Fruit fly (Drosophila melanogaster) whole organism, prepupa: ENCODE data around the gene CG8173.

Experiments used
- Blimp-1 ChIP-seq: fragments of 200-800 bp; sonication (Bioruptor generic); optimal IDR thresholded peaks from 3 replicates; lab custom pipeline; 2017; ENCODE audit warnings: missing biosample characterization, missing genetic modification characterization, mild to moderate bottlenecking, moderate library complexity, missing genetic modification reagents
- CG10631 ChIP-seq: fragments of 200-800 bp; sonication (Bioruptor generic); optimal IDR thresholded peaks from 2 replicates; lab custom pipeline; 2016; ENCODE audit warnings: missing biosample characterization, missing genetic modification characterization
- CG10669 ChIP-seq: fragments of 200-800 bp; sonication (Bioruptor generic); optimal IDR thresholded peaks from 3 replicates; lab custom pipeline; 2018; ENCODE audit warnings: missing biosample characterization, mild to moderate bottlenecking, missing genetic modification characterization, moderate library complexity
- CG11294 ChIP-seq: fragments of 200-800 bp; sonication (Bioruptor generic); IDR thresholded peaks from 2 replicates; pipeline ENCODE4 v1.3.6; 2022; ENCODE audit warnings: missing biosample characterization, missing genetic modification characterization
- CG11762 ChIP-seq: fragments of 200-800 bp; sonication (Bioruptor generic); optimal IDR thresholded peaks from 3 replicates; lab custom pipeline; 2016; ENCODE audit warnings: missing biosample characterization, missing genetic modification characterization; ENCODE audit not compliant: insufficient read depth
- CG11902 ChIP-seq: fragments of 200-800 bp; sonication (Bioruptor generic); optimal IDR thresholded peaks from 3 replicates; lab custom pipeline; 2016; ENCODE audit warnings: missing biosample characterization, missing genetic modification characterization
- CG15336 ChIP-seq: fragments of 200-800 bp; sonication (Bioruptor generic); IDR thresholded peaks from 2 replicates; pipeline ENCODE4 v1.3.6; 2022; ENCODE audit warnings: missing biosample characterization, missing genetic modification characterization
- CG1621 ChIP-seq: fragments of 200-800 bp; sonication (Bioruptor generic); optimal IDR thresholded peaks from 3 replicates; lab custom pipeline; 2018; ENCODE audit warnings: missing biosample characterization, mild to moderate bottlenecking, missing genetic modification characterization
- CG32006 ChIP-seq: fragments of 200-800 bp; sonication (Bioruptor generic); optimal IDR thresholded peaks from 3 replicates; lab custom pipeline; 2017; ENCODE audit warnings: missing biosample characterization, mild to moderate bottlenecking, missing genetic modification characterization
- CG3919 ChIP-seq: fragments of 200-800 bp; sonication (Bioruptor generic); optimal IDR thresholded peaks from 3 replicates; lab custom pipeline; 2016; ENCODE audit warnings: missing biosample characterization, missing genetic modification characterization
- CG4318 ChIP-seq: fragments of 200-800 bp; sonication (Bioruptor generic); optimal IDR thresholded peaks from 3 replicates; lab custom pipeline; 2017; ENCODE audit warnings: missing biosample characterization, mild to moderate bottlenecking, missing genetic modification characterization
- CG6163 ChIP-seq: fragments of 200-800 bp; sonication (Bioruptor generic); IDR thresholded peaks from 3 replicates; pipeline ENCODE4 v1.3.6; 2022; ENCODE audit warnings: missing biosample characterization, missing genetic modification characterization
- CG6276 ChIP-seq: fragments of 200-800 bp; sonication (Bioruptor generic); optimal IDR thresholded peaks from 2 replicates; lab custom pipeline; 2017; ENCODE audit warnings: missing biosample characterization, mild to moderate bottlenecking, missing genetic modification characterization
- CG6792 ChIP-seq: fragments of 200-800 bp; sonication (Bioruptor generic); optimal IDR thresholded peaks from 3 replicates; lab custom pipeline; 2016; ENCODE audit warnings: missing biosample characterization, missing genetic modification characterization
- CG6808 ChIP-seq: fragments of 200-800 bp; sonication (Bioruptor generic); optimal IDR thresholded peaks from 3 replicates; lab custom pipeline; 2017; ENCODE audit warnings: missing biosample characterization, missing genetic modification characterization, mild to moderate bottlenecking, moderate library complexity, missing genetic modification reagents
- CG6854 ChIP-seq: fragments of 200-800 bp; sonication (Bioruptor generic); optimal IDR thresholded peaks from 2 replicates; lab custom pipeline; 2017; ENCODE audit warnings: missing biosample characterization, mild to moderate bottlenecking, missing genetic modification characterization
- CG8119 ChIP-seq: fragments of 200-800 bp; sonication (Bioruptor generic); IDR thresholded peaks from 3 replicates; pipeline ENCODE4 v1.3.6; 2022; ENCODE audit warnings: missing biosample characterization, missing genetic modification characterization
- CG8319 ChIP-seq: fragments of 200-800 bp; sonication (Bioruptor generic); optimal IDR thresholded peaks from 3 replicates; lab custom pipeline; 2016; ENCODE audit warnings: missing biosample characterization, missing genetic modification characterization
- CG8632 ChIP-seq: fragments of 200-800 bp; sonication (Bioruptor generic); optimal IDR thresholded peaks from 3 replicates; lab custom pipeline; 2016; ENCODE audit warnings: missing biosample characterization, missing genetic modification characterization
- Eip75B ChIP-seq: fragments of 200-800 bp; sonication (Bioruptor generic); optimal IDR thresholded peaks from 3 replicates; lab custom pipeline; 2016; ENCODE audit warnings: missing biosample characterization, missing genetic modification characterization
- Eip78C ChIP-seq: fragments of 200-800 bp; sonication (Bioruptor generic); peaks from one replicate; lab custom pipeline; 2016; ENCODE audit warnings: missing biosample characterization, missing genetic modification characterization
- Eip93F ChIP-seq: fragments of 200-800 bp; sonication (Bioruptor generic); optimal IDR thresholded peaks from 2 replicates; lab custom pipeline; 2016; ENCODE audit warnings: missing biosample characterization, mild to moderate bottlenecking, missing genetic modification characterization
- Ets21C ChIP-seq: fragments of 200-800 bp; sonication (Bioruptor generic); optimal IDR thresholded peaks from 3 replicates; lab custom pipeline; 2016; ENCODE audit warnings: missing biosample characterization, missing genetic modification characterization
- Hr39 ChIP-seq: fragments of 200-800 bp; sonication (Bioruptor generic); optimal IDR thresholded peaks from 2 replicates; lab custom pipeline; 2016; ENCODE audit warnings: missing biosample characterization, missing genetic modification characterization
- Hr4 ChIP-seq: fragments of 200-800 bp; sonication (Bioruptor generic); optimal IDR thresholded peaks from 3 replicates; lab custom pipeline; 2016; ENCODE audit warnings: missing biosample characterization, missing genetic modification characterization
- Lpt ChIP-seq: fragments of 200-800 bp; sonication (Bioruptor generic); optimal IDR thresholded peaks from 3 replicates; lab custom pipeline; 2016; ENCODE audit warnings: missing biosample characterization, missing genetic modification characterization
- OdsH ChIP-seq: fragments of 200-800 bp; sonication (Bioruptor generic); optimal IDR thresholded peaks from 3 replicates; lab custom pipeline; 2016; ENCODE audit warnings: missing biosample characterization, missing genetic modification characterization
- Smox ChIP-seq: fragments of 200-800 bp; sonication (Bioruptor generic); optimal IDR thresholded peaks from 3 replicates; lab custom pipeline; 2016; ENCODE audit warnings: missing biosample characterization, missing genetic modification characterization
- Sox102F ChIP-seq: fragments of 200-800 bp; sonication (Bioruptor generic); optimal IDR thresholded peaks from 2 replicates; lab custom pipeline; 2016; ENCODE audit warnings: missing biosample characterization, mild to moderate bottlenecking, missing genetic modification characterization
- Sox14 ChIP-seq: fragments of 200-800 bp; sonication (Bioruptor generic); optimal IDR thresholded peaks from 3 replicates; lab custom pipeline; 2016; ENCODE audit warnings: missing biosample characterization, missing genetic modification characterization
- Sox15 ChIP-seq: fragments of 200-800 bp; sonication (Bioruptor generic); optimal IDR thresholded peaks from 3 replicates; lab custom pipeline; 2016; ENCODE audit warnings: missing biosample characterization, missing genetic modification characterization
- achi ChIP-seq: fragments of 200-800 bp; sonication (Bioruptor generic); optimal IDR thresholded peaks from 3 replicates; lab custom pipeline; 2016; ENCODE audit warnings: missing biosample characterization, missing genetic modification characterization
- acj6 ChIP-seq: fragments of 200-800 bp; sonication (Bioruptor generic); optimal IDR thresholded peaks from 3 replicates; lab custom pipeline; 2016; ENCODE audit warnings: missing biosample characterization, missing genetic modification characterization
- cyc ChIP-seq: fragments of 200-800 bp; sonication (Bioruptor generic); optimal IDR thresholded peaks from 3 replicates; lab custom pipeline; 2016; ENCODE audit warnings: missing biosample characterization, missing genetic modification characterization
- eg ChIP-seq: fragments of 200-800 bp; sonication (Bioruptor generic); IDR thresholded peaks from 3 replicates; pipeline ENCODE4 v1.3.6; 2022; ENCODE audit warnings: missing biosample characterization, missing genetic modification characterization
- esn ChIP-seq: fragments of 200-800 bp; sonication (Bioruptor generic); optimal IDR thresholded peaks from 2 replicates; lab custom pipeline; 2016; ENCODE audit warnings: missing biosample characterization, mild to moderate bottlenecking, missing genetic modification characterization, moderate library complexity
- fd59A ChIP-seq: fragments of 200-800 bp; sonication (Bioruptor generic); optimal IDR thresholded peaks from 2 replicates; lab custom pipeline; 2017; ENCODE audit warnings: missing biosample characterization, mild to moderate bottlenecking, missing genetic modification characterization, missing genetic modification reagents
- fkh ChIP-seq: fragments of 200-800 bp; sonication (Bioruptor generic); optimal IDR thresholded peaks from 3 replicates; lab custom pipeline; 2017; ENCODE audit warnings: missing biosample characterization, mild to moderate bottlenecking, missing genetic modification characterization, moderate library complexity
- lz ChIP-seq: fragments of 200-800 bp; sonication (Bioruptor generic); optimal IDR thresholded peaks from 3 replicates; lab custom pipeline; 2016; ENCODE audit warnings: missing biosample characterization, missing genetic modification characterization
- salr ChIP-seq, 2 experiments: fragments of 200-800 bp; sonication (Bioruptor generic); optimal IDR thresholded peaks; 3 replicates each; lab custom pipeline; 2016 to 2018; ENCODE audit warnings: missing biosample characterization in 2 of 2, missing genetic modification characterization in 2 of 2, mild to moderate bottlenecking in 1 of 2
- spab ChIP-seq: fragments of 200-800 bp; sonication (Bioruptor generic); optimal IDR thresholded peaks from 2 replicates; lab custom pipeline; 2017; ENCODE audit warnings: missing biosample characterization, mild to moderate bottlenecking, missing genetic modification characterization, missing genetic modification reagents
- ss ChIP-seq, 2 experiments: fragments of 200-800 bp; sonication (Bioruptor generic); optimal IDR thresholded peaks; 2 replicates in 1 of 2; 3 replicates in 1 of 2; lab custom pipeline; 2017 to 2018; ENCODE audit warnings: mild to moderate bottlenecking in 2 of 2, missing biosample characterization in 2 of 2, missing genetic modification characterization in 2 of 2, moderate library complexity in 1 of 2
- svp ChIP-seq: fragments of 200-800 bp; sonication (Bioruptor generic); peaks from one replicate; lab custom pipeline; 2016; ENCODE audit warnings: missing biosample characterization, missing genetic modification characterization
- topi ChIP-seq: fragments of 200-800 bp; sonication (Bioruptor generic); optimal IDR thresholded peaks from 3 replicates; lab custom pipeline; 2016; ENCODE audit warnings: missing biosample characterization, missing genetic modification characterization
- vri ChIP-seq: fragments of 200-800 bp; sonication (Bioruptor generic); optimal IDR thresholded peaks from 3 replicates; lab custom pipeline; 2016; ENCODE audit warnings: missing biosample characterization, mild to moderate bottlenecking, missing genetic modification characterization

The CG8173 gene

dm6 chrX:17745705-17746416 is 36.4 kb upstream of the CG8173 start (continued):
- TF ChIP-seq Blimp-1 = no peak
- TF ChIP-seq fd59A = peak; percentile 40
- TF ChIP-seq spab = no peak
- TF ChIP-seq Sox15 = no peak
- no peak for TF ChIP-seq Eip93F (GFP tag; lab: Kevin White, UChicago)
- TF ChIP-seq CG11902 (GFP tag; lab: Kevin White, UChicago) = no peak
- TF ChIP-seq CG6163 (GFP tag; lab: Robert Waterston, UW) = no peak
- TF ChIP-seq topi (GFP tag; lab: Kevin White, UChicago) = peak; percentile 32
- TF ChIP-seq, all 60 proteins: peak for 27

- TF ChIP-seq fkh = peak; percentile 62
- no peak for TF ChIP-seq Sox14 (GFP tag; lab: Kevin White, UChicago)
These were observed 34.1 kb upstream of the CG8173 start for dm6 chrX:17743598-17743997.

- peak; percentile 79 for TF ChIP-seq CG6276 (GFP tag; lab: Kevin White, UChicago)
- peak; percentile 70 for TF ChIP-seq OdsH (GFP tag; lab: Kevin White, UChicago)
- peak; percentile 27 for TF ChIP-seq CG6854 (GFP tag; lab: Kevin White, UChicago)
- peak; percentile 75 for TF ChIP-seq CG15336 (GFP tag; lab: Robert Waterston, UW)
- TF ChIP-seq vri (GFP tag; lab: Kevin White, UChicago) = peak; percentile 52
- peak; percentile 77 for TF ChIP-seq CG3919 (GFP tag; lab: Kevin White, UChicago)
- peak; percentile 57 for TF ChIP-seq Hr39 (GFP tag; lab: Kevin White, UChicago)
- peak; percentile 39 for TF ChIP-seq Sox14 (GFP tag; lab: Kevin White, UChicago)
- peak; percentile 72 for TF ChIP-seq CG10631
- peak; percentile 72 for TF ChIP-seq CG11762
- peak; percentile 79 for TF ChIP-seq Eip75B
- peak; percentile 46; the same call in 1 of the 2 replicates for TF ChIP-seq CG11294 (GFP tag; lab: Robert Waterston, UW)
- peak; percentile 48 for TF ChIP-seq fd59A
- peak; percentile 94 for TF ChIP-seq Eip78C
- TF ChIP-seq CG8119 = peak; percentile 66
- TF ChIP-seq esn (GFP tag; lab: Kevin White, UChicago) = peak; percentile 73
- TF ChIP-seq eg (GFP tag; lab: Robert Waterston, UW) = peak; percentile 69; the same call in 2 of the 3 replicates
- peak in 1 of 2 experiments; percentile 83 for TF ChIP-seq salr (GFP tag; optimal IDR thresholded peaks at IDR 0.05; lab: Kevin White, UChicago)
- TF ChIP-seq CG4318 (GFP tag; lab: Kevin White, UChicago) = peak; percentile 68
- TF ChIP-seq CG32006 (GFP tag; lab: Kevin White, UChicago) = peak; percentile 79
- TF ChIP-seq acj6 (GFP tag; lab: Kevin White, UChicago) = peak; percentile 75
- TF ChIP-seq CG10669 (GFP tag; lab: Kevin White, UChicago) = peak; percentile 67
- peak; percentile 70 for TF ChIP-seq Hr4
- no peak for TF ChIP-seq Eip93F (GFP tag; lab: Kevin White, UChicago)
- TF ChIP-seq CG8319 = peak; percentile 61
- peak; percentile 54 to 68 for TF ChIP-seq ss (GFP tag; optimal IDR thresholded peaks at IDR 0.05; lab: Kevin White, UChicago)
- peak; percentile 64 for TF ChIP-seq CG6808 (GFP tag; lab: Kevin White, UChicago)
- TF ChIP-seq Ets21C (GFP tag; lab: Kevin White, UChicago) = peak; percentile 32
- peak; percentile 71 for TF ChIP-seq lz (GFP tag; lab: Kevin White, UChicago)
- TF ChIP-seq Sox102F (GFP tag; lab: Kevin White, UChicago) = peak; percentile 37
- TF ChIP-seq CG8632 (GFP tag; lab: Kevin White, UChicago) = peak; percentile 15
- peak; percentile 89 for TF ChIP-seq svp (GFP tag; lab: Kevin White, UChicago)
- TF ChIP-seq achi = peak; percentile 64
- TF ChIP-seq CG6792 = peak; percentile 64
- TF ChIP-seq Sox15 = peak; percentile 48
- TF ChIP-seq Lpt (GFP tag; lab: Kevin White, UChicago) = peak; percentile 50
- peak; percentile 52 for TF ChIP-seq Smox
- peak; percentile 47 for TF ChIP-seq CG1621 (tag; lab: Kevin White, UChicago)
- TF ChIP-seq cyc (GFP tag; lab: Kevin White, UChicago) = peak; percentile 68
These were observed 33.3 kb upstream of the CG8173 start for dm6 chrX:17742592-17743364.
